Fruit fly (Drosophila melanogaster): Measurements from ENCODE around the gene CG45428.

DNA sequence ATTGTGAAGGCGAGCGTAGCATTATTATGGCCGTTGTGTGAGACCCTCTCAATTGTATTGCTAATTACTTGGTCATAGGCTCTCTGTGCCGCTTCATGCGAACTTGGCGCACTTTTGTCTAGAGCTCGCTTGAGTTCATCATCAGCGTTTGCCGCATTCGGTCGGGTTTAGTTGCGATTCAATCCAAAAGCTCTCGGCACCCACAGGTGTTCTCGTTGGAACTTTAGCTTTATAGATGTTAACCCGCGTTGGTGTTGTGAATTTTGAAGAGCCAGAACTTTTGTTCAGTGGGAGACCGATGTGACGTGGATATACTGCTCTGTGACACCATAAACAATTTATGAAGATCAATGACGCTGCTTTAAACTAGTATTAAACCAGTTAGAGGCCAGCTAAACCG is 44.0 kb upstream of the CG45428 start, which contains the start of gene slif:
- TF ChIP-seq esn (GFP tag; optimal IDR thresholded peaks at IDR 0.05) (no peak), CG6276 (GFP tag; optimal IDR thresholded peaks at IDR 0.05) (no peak), CG7368 (GFP tag; optimal IDR thresholded peaks at IDR 0.05) (no peak), Hr39 (GFP tag; optimal IDR thresholded peaks at IDR 0.05) (no peak)
